Fruit fly (Drosophila melanogaster) whole organism, embryonic: ENCODE results near the gene CG31683.

Experiments used
- phol ChIP-seq: fragments of 200-800 bp; sonication (Bioruptor generic); optimal IDR thresholded peaks from 3 replicates; lab custom pipeline; 2018; ENCODE audit warnings: missing biosample characterization, mild to moderate bottlenecking, missing genetic modification characterization, moderate library complexity

Gene CG31683

dm6 chr2L:20399239-20399638, 50.5 kb downstream of the CG31683 start (continued):
- TF ChIP-seq phol (tag; lab: Kevin White, UChicago), result no peak
